Worm (Caenorhabditis elegans) whole organism, L2 larva: ENCODE measurements around the gene Y55F3BR.10.

Experiments used
- C34F6.9 ChIP-seq: fragments of 150-350 bp; optimal IDR thresholded peaks from 2 replicates; lab custom pipeline; 2014; ENCODE audit warnings: missing biosample characterization, missing genetic modification characterization
- F13H6.1 ChIP-seq: sonication (generic microtip); optimal IDR thresholded peaks from 2 replicates; lab custom pipeline; 2016; ENCODE audit warnings: missing genetic modification characterization, missing compliant biosample characterization
- R02D3.7 ChIP-seq: fragments of 150-350 bp; optimal IDR thresholded peaks from 2 replicates; lab custom pipeline; 2014; ENCODE audit warnings: missing biosample characterization, missing genetic modification characterization
- Y55F3AM.14 ChIP-seq: fragments of 200-800 bp; sonication (Bioruptor generic); optimal IDR thresholded peaks from 2 replicates; lab custom pipeline; 2018; ENCODE audit warnings: mild to moderate bottlenecking, missing genetic modification characterization, missing compliant biosample characterization
- ZK546.5 ChIP-seq: sonication (generic microtip); optimal IDR thresholded peaks from 2 replicates; lab custom pipeline; 2017; ENCODE audit warnings: missing biosample characterization, missing genetic modification characterization
- alr-1 ChIP-seq: fragments of 150-350 bp; optimal IDR thresholded peaks from 2 replicates; lab custom pipeline; 2014; ENCODE audit warnings: missing biosample characterization, missing genetic modification characterization
- aly-2 ChIP-seq: fragments of 150-350 bp; optimal IDR thresholded peaks from 2 replicates; lab custom pipeline; 2014; ENCODE audit warnings: missing biosample characterization, missing genetic modification characterization
- ama-1 ChIP-seq: fragments of 150-350 bp; optimal IDR thresholded peaks from 2 replicates; lab custom pipeline; 2018; ENCODE audit warnings: inconsistent platforms
- blmp-1 ChIP-seq: sonication (generic microtip); optimal IDR thresholded peaks from 2 replicates; lab custom pipeline; 2017; ENCODE audit warnings: missing genetic modification characterization, mild to moderate bottlenecking, missing compliant biosample characterization, antibody characterized with exemption, moderate library complexity; ENCODE audit not compliant: insufficient read depth
- ceh-16 ChIP-seq: fragments of 150-350 bp; optimal IDR thresholded peaks from 2 replicates; lab custom pipeline; 2014; ENCODE audit warnings: missing biosample characterization, missing genetic modification characterization
- ceh-82 ChIP-seq: fragments of 150-350 bp; optimal IDR thresholded peaks from 2 replicates; lab custom pipeline; 2014; ENCODE audit warnings: missing biosample characterization, missing genetic modification characterization
- crh-2 ChIP-seq: sonication (generic microtip); optimal IDR thresholded peaks from 2 replicates; lab custom pipeline; 2017; ENCODE audit warnings: missing biosample characterization, missing genetic modification characterization
- dmd-4 ChIP-seq: sonication (generic microtip); optimal IDR thresholded peaks from 2 replicates; lab custom pipeline; 2017; ENCODE audit warnings: missing biosample characterization, missing genetic modification characterization
- egl-27 ChIP-seq: sonication (generic microtip); optimal IDR thresholded peaks from 3 replicates; lab custom pipeline; 2017; ENCODE audit warnings: missing biosample characterization, missing genetic modification reagents, missing genetic modification characterization
- elt-1 ChIP-seq: fragments of 150-350 bp; optimal IDR thresholded peaks from 2 replicates; lab custom pipeline; 2014; ENCODE audit warnings: missing biosample characterization, missing genetic modification characterization
- elt-3 ChIP-seq: sonication (generic microtip); optimal IDR thresholded peaks from 2 replicates; lab custom pipeline; 2017; ENCODE audit warnings: missing biosample characterization, missing genetic modification characterization
- fos-1 ChIP-seq: fragments of 150-350 bp; optimal IDR thresholded peaks from 2 replicates; lab custom pipeline; 2014; ENCODE audit warnings: missing biosample characterization, missing genetic modification characterization
- gmeb-1 ChIP-seq: fragments of 150-350 bp; optimal IDR thresholded peaks from 2 replicates; lab custom pipeline; 2014; ENCODE audit warnings: missing biosample characterization, missing genetic modification characterization
- lin-11 ChIP-seq: fragments of 150-350 bp; sonication (generic microtip); optimal IDR thresholded peaks from 2 replicates; lab custom pipeline; 2014; ENCODE audit warnings: missing biosample characterization, missing genetic modification characterization, inconsistent platforms, mixed read lengths
- lin-13 ChIP-seq: fragments of 150-350 bp; optimal IDR thresholded peaks from 2 replicates; lab custom pipeline; 2014; ENCODE audit warnings: missing biosample characterization, missing genetic modification reagents, missing genetic modification characterization
- lin-39 ChIP-seq: fragments of 150-350 bp; optimal IDR thresholded peaks from 2 replicates; lab custom pipeline; 2014; ENCODE audit warnings: missing biosample characterization, missing genetic modification reagents, missing genetic modification characterization
- lsy-2 ChIP-seq, 2 experiments: fragments of 150-350 bp in 1 of 2; sonication (generic microtip) in 1 of 2; optimal IDR thresholded peaks; 2 replicates each; lab custom pipeline; 2014 to 2017; ENCODE audit warnings: missing biosample characterization in 2 of 2, missing genetic modification characterization in 2 of 2
- mab-5 ChIP-seq: fragments of 150-350 bp; optimal IDR thresholded peaks from 2 replicates; lab custom pipeline; 2014; ENCODE audit warnings: missing biosample characterization, missing genetic modification characterization
- mbf-1 ChIP-seq: sonication (generic microtip); optimal IDR thresholded peaks from 2 replicates; lab custom pipeline; 2017; ENCODE audit warnings: missing biosample characterization, missing genetic modification characterization
- mdl-1 ChIP-seq, 2 experiments: fragments of 150-350 bp in 1 of 2; sonication (generic microtip) in 1 of 2; optimal IDR thresholded peaks; 2 replicates each; lab custom pipeline; 2017; ENCODE audit warnings: missing biosample characterization in 2 of 2, missing genetic modification characterization in 2 of 2
- nhr-10 ChIP-seq: sonication (generic microtip); optimal IDR thresholded peaks from 2 replicates; lab custom pipeline; 2017; ENCODE audit warnings: missing biosample characterization, missing genetic modification characterization
- nhr-11 ChIP-seq: fragments of 150-350 bp; optimal IDR thresholded peaks from 2 replicates; lab custom pipeline; 2014; ENCODE audit warnings: missing biosample characterization, missing genetic modification characterization
- nhr-12 ChIP-seq: fragments of 150-350 bp; optimal IDR thresholded peaks from 2 replicates; lab custom pipeline; 2014; ENCODE audit warnings: missing biosample characterization, missing genetic modification characterization
- nhr-129 ChIP-seq: fragments of 150-350 bp; optimal IDR thresholded peaks from 2 replicates; lab custom pipeline; 2014; ENCODE audit warnings: missing biosample characterization, missing genetic modification characterization
- nhr-21 ChIP-seq: fragments of 150-350 bp; optimal IDR thresholded peaks from 2 replicates; lab custom pipeline; 2014; ENCODE audit warnings: missing biosample characterization, missing genetic modification characterization
- nhr-23 ChIP-seq: fragments of 150-350 bp; optimal IDR thresholded peaks from 2 replicates; lab custom pipeline; 2014; ENCODE audit warnings: missing biosample characterization, missing genetic modification reagents, missing genetic modification characterization
- nhr-237 ChIP-seq: fragments of 150-350 bp; optimal IDR thresholded peaks from 2 replicates; lab custom pipeline; 2014; ENCODE audit warnings: missing biosample characterization, missing genetic modification characterization
- nhr-25 ChIP-seq: fragments of 150-350 bp; sonication (generic microtip); optimal IDR thresholded peaks from 3 replicates; lab custom pipeline; 2014; ENCODE audit warnings: missing biosample characterization, missing genetic modification characterization
- nhr-6 ChIP-seq: fragments of 150-350 bp; optimal IDR thresholded peaks from 2 replicates; lab custom pipeline; 2014; ENCODE audit warnings: missing biosample characterization, missing genetic modification characterization
- nhr-77 ChIP-seq: fragments of 150-350 bp; optimal IDR thresholded peaks from 2 replicates; lab custom pipeline; 2014; ENCODE audit warnings: missing biosample characterization, missing genetic modification characterization
- peb-1 ChIP-seq: fragments of 150-350 bp; optimal IDR thresholded peaks from 2 replicates; lab custom pipeline; 2014; ENCODE audit warnings: missing biosample characterization, missing genetic modification characterization
- sem-4 ChIP-seq: fragments of 150-350 bp; optimal IDR thresholded peaks from 2 replicates; lab custom pipeline; 2014; ENCODE audit warnings: missing biosample characterization, missing genetic modification reagents, missing genetic modification characterization
- skn-1 ChIP-seq: sonication (generic microtip); optimal IDR thresholded peaks from 2 replicates; lab custom pipeline; 2017; ENCODE audit warnings: missing biosample characterization, missing genetic modification characterization
- sma-3 ChIP-seq: sonication (generic microtip); optimal IDR thresholded peaks from 2 replicates; lab custom pipeline; 2016; ENCODE audit warnings: missing genetic modification reagents, missing genetic modification characterization, missing compliant biosample characterization
- sma-9 ChIP-seq, 2 experiments: fragments of 150-350 bp in 1 of 2; sonication (generic microtip) in 1 of 2; optimal IDR thresholded peaks; 2 replicates each; lab custom pipeline; 2014 to 2016; ENCODE audit warnings: missing genetic modification characterization in 2 of 2, mild to moderate bottlenecking in 1 of 2, missing biosample characterization in 1 of 2, missing compliant biosample characterization in 1 of 2, missing genetic modification reagents in 1 of 2, moderate library complexity in 1 of 2
- snpc-4 ChIP-seq: fragments of 150-350 bp; optimal IDR thresholded peaks from 2 replicates; lab custom pipeline; 2014; ENCODE audit warnings: missing biosample characterization, missing genetic modification characterization
- unc-39 ChIP-seq: fragments of 150-350 bp; optimal IDR thresholded peaks from 2 replicates; lab custom pipeline; 2014; ENCODE audit warnings: missing biosample characterization, missing genetic modification characterization
- unc-55 ChIP-seq: fragments of 150-350 bp; sonication (generic microtip); optimal IDR thresholded peaks from 3 replicates; lab custom pipeline; 2014; ENCODE audit warnings: missing biosample characterization, missing genetic modification reagents, missing genetic modification characterization
- unc-62 ChIP-seq: fragments of 150-350 bp; optimal IDR thresholded peaks from 2 replicates; lab custom pipeline; 2014; ENCODE audit warnings: missing biosample characterization, missing genetic modification reagents, missing genetic modification characterization
- zag-1 ChIP-seq: fragments of 150-350 bp; optimal IDR thresholded peaks from 2 replicates; lab custom pipeline; 2014; ENCODE audit warnings: missing biosample characterization, missing genetic modification characterization
- ztf-1 ChIP-seq: fragments of 200-800 bp; sonication (Bioruptor generic); conservative IDR thresholded peaks from 2 replicates; pipeline ENCODE4 v1.3.6; 2022; ENCODE audit warnings: missing genetic modification characterization, missing compliant biosample characterization
- ztf-11 ChIP-seq: sonication (generic microtip); optimal IDR thresholded peaks from 2 replicates; lab custom pipeline; 2017; ENCODE audit warnings: missing biosample characterization, missing genetic modification characterization
- ztf-4 ChIP-seq: fragments of 150-350 bp; optimal IDR thresholded peaks from 2 replicates; lab custom pipeline; 2014; ENCODE audit warnings: missing biosample characterization, missing genetic modification characterization

Gene Y55F3BR.10

ce11 chrIV:866828-867270 is 34.6 kb downstream of the Y55F3BR.10 start:
- peak; percentile 15 for TF ChIP-seq R02D3.7
- no peak for TF ChIP-seq aly-2 (tag; lab: Kevin White, UChicago)
- TF ChIP-seq ceh-16 (tag; lab: Kevin White, UChicago): no peak
- no peak for TF ChIP-seq alr-1 (tag; lab: Kevin White, UChicago)
- peak; percentile 89 for TF ChIP-seq sma-3
- peak; percentile 73 for TF ChIP-seq lin-13 (GFP tag; lab: Kevin White, UChicago)
- TF ChIP-seq fos-1 (tag; lab: Kevin White, UChicago): peak; percentile 76
- TF ChIP-seq peb-1 (tag; lab: Kevin White, UChicago): peak; percentile 8
- peak; percentile 64 for TF ChIP-seq sma-9 (GFP tag; optimal IDR thresholded peaks at IDR 0.05; lab: Kevin White, UChicago)
- TF ChIP-seq sma-9 (tag; optimal IDR thresholded peaks at IDR 0.05; lab: Kevin White, UChicago): no peak
- TF ChIP-seq ZK546.5 (tag; lab: Kevin White, UChicago): no peak
- TF ChIP-seq crh-2 (tag; lab: Kevin White, UChicago): peak; percentile 75
- no peak for TF ChIP-seq lin-39
- TF ChIP-seq nhr-23 (tag; lab: Kevin White, UChicago): no peak
- no peak for TF ChIP-seq mbf-1 (tag; lab: Kevin White, UChicago)
- no peak for TF ChIP-seq nhr-237 (tag; lab: Kevin White, UChicago)
- no peak for TF ChIP-seq nhr-12 (tag; lab: Kevin White, UChicago)
- no peak for TF ChIP-seq elt-3
- TF ChIP-seq zag-1: no peak
- TF ChIP-seq nhr-10 (tag; lab: Kevin White, UChicago): no peak
- peak; percentile 71 for TF ChIP-seq F13H6.1 (tag; lab: Kevin White, UChicago)
- TF ChIP-seq ztf-4 (tag; lab: Kevin White, UChicago): no peak
- no peak for TF ChIP-seq elt-1 (tag; lab: Kevin White, UChicago)
- peak; percentile 84 for TF ChIP-seq gmeb-1 (tag; lab: Kevin White, UChicago)
- TF ChIP-seq nhr-129 (tag; lab: Kevin White, UChicago): peak; percentile 81
- TF ChIP-seq nhr-21 (tag; lab: Kevin White, UChicago): peak; percentile 80
- peak; percentile 40 for TF ChIP-seq nhr-6
- TF ChIP-seq ztf-1 (GFP tag; lab: Robert Waterston, UW): no peak
- TF ChIP-seq unc-39 (tag; lab: Kevin White, UChicago): no peak
- TF ChIP-seq ceh-82: no peak
- peak; percentile 74 to 76 for TF ChIP-seq lsy-2 (tag; optimal IDR thresholded peaks at IDR 0.05; lab: Kevin White, UChicago)
- TF ChIP-seq skn-1: no peak
- no peak for TF ChIP-seq dmd-4 (tag; lab: Kevin White, UChicago)
- no peak for TF ChIP-seq unc-62 (GFP tag; lab: Kevin White, UChicago)
- TF ChIP-seq sem-4 (tag; lab: Kevin White, UChicago): no peak
- TF ChIP-seq snpc-4 (tag; lab: Kevin White, UChicago): peak; percentile 99
- peak; percentile 35 for TF ChIP-seq blmp-1 (tag; lab: Kevin White, UChicago)
- TF ChIP-seq lin-11 (tag; lab: Kevin White, UChicago): no peak
- no peak for TF ChIP-seq Y55F3AM.14 (GFP tag; lab: Kevin White, UChicago)
- TF ChIP-seq unc-55: peak; percentile 58
- TF ChIP-seq egl-27 (tag; lab: Kevin White, UChicago): peak; percentile 53
- no peak for TF ChIP-seq nhr-11 (tag; lab: Kevin White, UChicago)
- TF ChIP-seq mdl-1 (tag; optimal IDR thresholded peaks at IDR 0.05; lab: Kevin White, UChicago): peak; percentile 7 to 43
- peak; percentile 96 for TF ChIP-seq ama-1
- peak; percentile 35 for TF ChIP-seq C34F6.9
- no peak for TF ChIP-seq nhr-77 (tag; lab: Kevin White, UChicago)
- peak; percentile 55 for TF ChIP-seq nhr-25 (tag; lab: Kevin White, UChicago)
- no peak for TF ChIP-seq mab-5
- no peak for TF ChIP-seq ztf-11 (tag; lab: Kevin White, UChicago)
